Worm (Caenorhabditis elegans): Measurements from ENCODE around the gene F45G2.8.

Gene F45G2.8

DNA sequence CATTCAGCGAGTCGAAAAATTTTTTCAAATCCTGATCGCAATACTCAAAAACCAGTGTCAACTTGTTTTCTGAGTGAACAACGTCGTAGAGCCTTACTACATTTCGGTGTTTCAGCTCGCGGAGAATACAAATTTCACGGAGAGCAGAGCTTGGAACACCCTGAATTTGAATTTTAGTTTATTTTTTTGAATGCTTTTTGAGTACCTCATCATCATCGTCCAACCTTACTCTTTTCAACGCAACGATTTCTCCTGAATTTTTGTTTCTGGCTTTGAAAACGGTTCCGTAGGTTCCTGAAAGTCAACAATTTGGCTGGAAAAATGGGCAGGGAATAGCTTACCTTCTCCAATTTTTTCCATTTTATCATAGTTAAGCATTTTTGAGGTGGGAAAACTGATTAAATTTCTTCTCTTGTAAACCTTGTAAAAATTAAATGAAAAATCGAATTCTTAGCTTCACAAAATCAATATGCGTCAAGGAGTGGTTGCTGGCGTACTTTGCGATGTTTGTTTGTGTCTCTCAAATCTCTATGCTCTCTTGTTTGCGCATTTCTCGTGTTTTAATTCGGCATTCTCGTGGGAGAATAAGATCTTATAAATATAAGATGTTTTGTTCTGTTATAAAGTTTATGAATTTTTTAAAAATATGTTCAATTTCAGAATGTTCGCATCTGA is 30.6 kb upstream of the F45G2.8 start, which contains the start of gene cdk-5 (continued):
- no peak for TF ChIP-seq ztf-1 (GFP tag; conservative IDR thresholded peaks at IDR 0.05)
- peak; percentile 81 for TF ChIP-seq ama-1 (optimal IDR thresholded peaks at IDR 0.05)
- TF ChIP-seq nhr-25 (tag; optimal IDR thresholded peaks at IDR 0.05) = peak; percentile 94
- TF ChIP-seq unc-62 (GFP tag; optimal IDR thresholded peaks at IDR 0.05) = no peak
- TF ChIP-seq ceh-16 (tag; optimal IDR thresholded peaks at IDR 0.05) = peak; percentile 22
- TF ChIP-seq mab-5 (tag; optimal IDR thresholded peaks at IDR 0.05) = peak; percentile 89
- TF ChIP-seq snpc-4 (tag; optimal IDR thresholded peaks at IDR 0.05) = peak; percentile 20
- TF ChIP-seq C34F6.9 (tag; optimal IDR thresholded peaks at IDR 0.05) = peak; percentile 99
- TF ChIP-seq blmp-1 (tag; optimal IDR thresholded peaks at IDR 0.05; ENCODE audit: insufficient read depth) = peak; percentile 49
- peak; percentile 94 to 97 for TF ChIP-seq lsy-2 (tag; optimal IDR thresholded peaks at IDR 0.05)
- peak; percentile 87 for TF ChIP-seq ztf-4 (tag; optimal IDR thresholded peaks at IDR 0.05)
- TF ChIP-seq sma-3 (GFP tag; optimal IDR thresholded peaks at IDR 0.05) = peak; percentile 87
- peak; percentile 74 for TF ChIP-seq sem-4 (tag; optimal IDR thresholded peaks at IDR 0.05)
- TF ChIP-seq crh-2 (tag; optimal IDR thresholded peaks at IDR 0.05) = peak; percentile 98
- TF ChIP-seq lin-39 (tag; optimal IDR thresholded peaks at IDR 0.05) = no peak
- TF ChIP-seq elt-3 (tag; optimal IDR thresholded peaks at IDR 0.05) = no peak
- no peak for TF ChIP-seq nhr-12 (tag; optimal IDR thresholded peaks at IDR 0.05)
- TF ChIP-seq nhr-11 (tag; optimal IDR thresholded peaks at IDR 0.05) = no peak
- no peak for TF ChIP-seq nhr-237 (tag; optimal IDR thresholded peaks at IDR 0.05)
- peak; percentile 65 for TF ChIP-seq nhr-10 (tag; optimal IDR thresholded peaks at IDR 0.05)
- TF ChIP-seq gmeb-1 (tag; optimal IDR thresholded peaks at IDR 0.05) = peak; percentile 94
- TF ChIP-seq unc-55 (GFP tag; optimal IDR thresholded peaks at IDR 0.05) = peak; percentile 98
- peak in 1 of 2 experiments; percentile 32 for TF ChIP-seq mdl-1 (tag; optimal IDR thresholded peaks at IDR 0.05)

DNA sequence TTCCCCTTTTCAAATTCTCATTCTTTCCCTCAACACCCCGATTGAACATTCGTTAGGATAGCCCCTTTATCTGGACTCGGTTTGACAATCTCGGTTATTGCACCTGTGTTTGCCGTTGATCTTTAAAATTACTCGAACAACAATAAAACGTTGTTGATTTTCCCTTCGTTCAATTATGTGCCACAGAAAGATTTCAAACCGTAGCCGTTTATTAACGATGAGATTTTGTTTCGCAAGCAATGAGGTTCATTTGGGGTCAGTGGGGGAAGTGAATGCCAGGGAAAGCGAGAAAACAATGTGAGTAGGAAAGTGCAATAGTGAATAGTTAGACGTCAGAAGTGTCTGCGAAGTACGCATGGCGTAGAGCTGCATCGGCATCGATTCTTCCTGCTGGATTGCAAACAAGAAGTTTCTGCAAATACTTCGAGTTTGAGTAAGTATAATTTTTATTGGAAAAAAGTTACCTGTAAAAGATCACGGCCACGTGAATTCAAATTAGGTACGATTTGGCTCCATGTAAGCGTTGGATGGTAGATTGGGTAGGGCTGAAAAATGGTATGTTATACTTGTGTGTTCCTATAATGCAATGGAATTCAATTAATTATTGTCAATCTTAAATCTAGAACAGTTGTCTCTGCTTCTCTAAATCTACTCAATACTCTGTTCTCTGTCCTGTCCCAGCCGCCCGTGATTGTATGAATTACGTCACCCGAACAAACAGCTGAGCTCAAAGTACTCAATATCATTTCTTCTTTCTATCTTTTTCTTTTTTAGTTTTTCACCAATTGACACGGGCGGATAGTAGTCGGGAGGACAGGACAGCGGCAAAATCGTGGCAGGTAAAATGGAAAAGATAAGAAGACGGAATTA is 29.3 kb upstream of the F45G2.8 start, which contains the start of gene kel-3:
Gene kel-3, plus strand, starts transcription at position 328 of the 870 bp plus-strand sequence.
- peak; percentile 53 for TF ChIP-seq nhr-25 (tag; optimal IDR thresholded peaks at IDR 0.05)
- TF ChIP-seq unc-39 (tag; optimal IDR thresholded peaks at IDR 0.05) = no peak
- TF ChIP-seq mbf-1 (tag; optimal IDR thresholded peaks at IDR 0.05) = no peak
- TF ChIP-seq peb-1 (tag; optimal IDR thresholded peaks at IDR 0.05) = no peak
- peak; percentile 14 for TF ChIP-seq unc-55 (GFP tag; optimal IDR thresholded peaks at IDR 0.05)
- peak; percentile 8 for TF ChIP-seq aly-2 (tag; optimal IDR thresholded peaks at IDR 0.05)
- TF ChIP-seq sma-3 (GFP tag; optimal IDR thresholded peaks at IDR 0.05) = peak; percentile 66
- peak; percentile 20 for TF ChIP-seq nhr-237 (tag; optimal IDR thresholded peaks at IDR 0.05)
- TF ChIP-seq ztf-4 (tag; optimal IDR thresholded peaks at IDR 0.05) = peak; percentile 77
- peak; percentile 83 for TF ChIP-seq F13H6.1 (tag; optimal IDR thresholded peaks at IDR 0.05)
- no peak for TF ChIP-seq snpc-4 (tag; optimal IDR thresholded peaks at IDR 0.05)
- no peak for TF ChIP-seq lin-11 (tag; optimal IDR thresholded peaks at IDR 0.05)
- no peak for TF ChIP-seq alr-1 (tag; optimal IDR thresholded peaks at IDR 0.05)
- peak in 1 of 2 experiments; percentile 42 for TF ChIP-seq mdl-1 (tag; optimal IDR thresholded peaks at IDR 0.05)
- TF ChIP-seq ama-1 (optimal IDR thresholded peaks at IDR 0.05) = peak; percentile 96
- TF ChIP-seq sma-9 (GFP tag; optimal IDR thresholded peaks at IDR 0.05) = peak; percentile 92
- TF ChIP-seq sma-9 (tag; optimal IDR thresholded peaks at IDR 0.05) = no peak
- no peak for TF ChIP-seq elt-3 (tag; optimal IDR thresholded peaks at IDR 0.05)
- peak; percentile 86 for TF ChIP-seq nhr-21 (tag; optimal IDR thresholded peaks at IDR 0.05)
- TF ChIP-seq elt-1 (tag; optimal IDR thresholded peaks at IDR 0.05) = no peak
- peak; percentile 63 for TF ChIP-seq fos-1 (tag; optimal IDR thresholded peaks at IDR 0.05)
- TF ChIP-seq lsy-2 (tag; optimal IDR thresholded peaks at IDR 0.05) = peak; percentile 38 to 82
- TF ChIP-seq ztf-11 (tag; optimal IDR thresholded peaks at IDR 0.05) = no peak
- TF ChIP-seq unc-62 (GFP tag; optimal IDR thresholded peaks at IDR 0.05) = no peak
- no peak for TF ChIP-seq skn-1 (tag; optimal IDR thresholded peaks at IDR 0.05)
- no peak for TF ChIP-seq mab-5 (tag; optimal IDR thresholded peaks at IDR 0.05)
- TF ChIP-seq nhr-23 (tag; optimal IDR thresholded peaks at IDR 0.05) = no peak
- peak; percentile 85 for TF ChIP-seq nhr-129 (tag; optimal IDR thresholded peaks at IDR 0.05)
- TF ChIP-seq crh-2 (tag; optimal IDR thresholded peaks at IDR 0.05) = peak; percentile 90
- peak; percentile 53 for TF ChIP-seq blmp-1 (tag; optimal IDR thresholded peaks at IDR 0.05; ENCODE audit: insufficient read depth)
- peak; percentile 54 for TF ChIP-seq Y55F3AM.14 (GFP tag; optimal IDR thresholded peaks at IDR 0.05)
- TF ChIP-seq nhr-11 (tag; optimal IDR thresholded peaks at IDR 0.05) = peak; percentile 64
- peak; percentile 33 for TF ChIP-seq nhr-10 (tag; optimal IDR thresholded peaks at IDR 0.05)
- TF ChIP-seq ceh-16 (tag; optimal IDR thresholded peaks at IDR 0.05) = no peak
- TF ChIP-seq egl-27 (tag; optimal IDR thresholded peaks at IDR 0.05) = peak; percentile 28
- no peak for TF ChIP-seq nhr-12 (tag; optimal IDR thresholded peaks at IDR 0.05)
- no peak for TF ChIP-seq lin-39 (tag; optimal IDR thresholded peaks at IDR 0.05)
- no peak for TF ChIP-seq ceh-82 (tag; optimal IDR thresholded peaks at IDR 0.05)
- no peak for TF ChIP-seq dmd-4 (tag; optimal IDR thresholded peaks at IDR 0.05)
- TF ChIP-seq lin-13 (GFP tag; optimal IDR thresholded peaks at IDR 0.05) = peak; percentile 69
- TF ChIP-seq gmeb-1 (tag; optimal IDR thresholded peaks at IDR 0.05) = peak; percentile 60
- TF ChIP-seq ZK546.5 (tag; optimal IDR thresholded peaks at IDR 0.05) = peak; percentile 56
- TF ChIP-seq sem-4 (tag; optimal IDR thresholded peaks at IDR 0.05) = peak; percentile 26
- TF ChIP-seq ztf-1 (GFP tag; conservative IDR thresholded peaks at IDR 0.05) = 0 out of 2 replicates have a peak, but pooled peaks have one; percentile 20
- TF ChIP-seq C34F6.9 (tag; optimal IDR thresholded peaks at IDR 0.05) = peak; percentile 56
